Fruit fly (Drosophila melanogaster): ENCODE measurements around the gene CG5953.

Gene CG5953

DNA sequence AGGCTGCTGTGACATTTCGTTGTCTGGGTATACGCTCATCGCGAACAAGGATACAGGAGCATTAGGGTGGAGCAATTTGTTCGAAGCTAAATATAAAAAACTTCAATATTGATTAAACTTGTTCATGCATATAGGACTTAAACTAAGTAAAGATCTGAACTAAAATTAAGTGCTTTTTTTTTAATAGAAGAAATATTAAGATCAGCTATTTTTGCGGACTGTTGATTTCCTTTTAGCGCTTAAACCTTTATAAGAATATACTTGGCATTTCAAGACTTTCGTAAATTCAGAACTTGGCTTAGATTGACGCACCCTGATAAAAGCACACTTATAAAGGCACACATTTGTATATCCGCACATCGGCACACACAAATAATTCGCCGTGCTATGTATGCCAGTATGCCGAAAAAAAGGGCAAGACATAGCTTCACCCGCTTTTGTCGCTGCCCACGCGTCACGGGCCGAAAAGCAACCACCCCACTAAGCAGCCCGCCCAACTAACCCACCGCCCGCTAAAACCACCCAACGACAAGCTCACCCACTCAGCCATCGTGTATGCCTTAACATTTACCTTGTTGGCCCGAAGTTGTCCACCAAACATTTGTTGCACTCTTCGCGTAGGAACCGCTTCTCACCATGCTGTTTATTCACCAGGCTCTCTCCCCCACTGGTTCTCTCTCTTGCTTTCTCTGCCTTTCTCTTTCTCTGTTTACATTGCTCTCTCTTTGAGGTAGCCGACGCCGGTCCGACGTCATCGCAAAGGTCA, 15.2 kb upstream of the CG5953 start (continued):
- TF ChIP-seq Vsx1 (GFP tag; optimal IDR thresholded peaks at IDR 0.05) = peak; percentile 7
- TF ChIP-seq sens (GFP tag) = peak; percentile 72
- no peak for TF ChIP-seq CG18476 (GFP tag; optimal IDR thresholded peaks at IDR 0.05)
- no peak for TF ChIP-seq ssp (GFP tag; IDR thresholded peaks at IDR 0.05)
- TF ChIP-seq Elba2 (GFP tag; optimal IDR thresholded peaks at IDR 0.05) = no peak
- peak; percentile 68 for TF ChIP-seq CG14014 (GFP tag; IDR thresholded peaks at IDR 0.05)
- peak; percentile 59 for TF ChIP-seq row (GFP tag; IDR thresholded peaks at IDR 0.05)
- TF ChIP-seq CG9609 (GFP tag; optimal IDR thresholded peaks at IDR 0.05) = peak; percentile 14
- TF ChIP-seq CG18619 (GFP tag; optimal IDR thresholded peaks at IDR 0.05) = peak; percentile 66
- peak; percentile 38 for TF ChIP-seq CG4328 (GFP tag; optimal IDR thresholded peaks at IDR 0.05)
- TF ChIP-seq Asciz (GFP tag; optimal IDR thresholded peaks at IDR 0.05) = peak; percentile 1
- peak; percentile 32 for TF ChIP-seq CG31365 (tag; optimal IDR thresholded peaks at IDR 0.05)
- peak; percentile 25 for TF ChIP-seq tap (tag; optimal IDR thresholded peaks at IDR 0.05)
- no peak for TF ChIP-seq CG10462 (GFP tag; optimal IDR thresholded peaks at IDR 0.05)
- peak; percentile 57 for TF ChIP-seq lilli (GFP tag; optimal IDR thresholded peaks at IDR 0.05)
- no peak for TF ChIP-seq CG31388 (GFP tag; optimal IDR thresholded peaks at IDR 0.05)
- TF ChIP-seq chinmo (GFP tag; IDR thresholded peaks at IDR 0.05; ENCODE audit: partially characterized antibody) = no peak
- TF ChIP-seq CG3726 (GFP tag; IDR thresholded peaks at IDR 0.05) = 0 out of 3 replicates have a peak, but pooled peaks have one; percentile 18
- 0 out of 2 replicates have a peak, but pooled peaks have one; percentile 37 for TF ChIP-seq sob (GFP tag; IDR thresholded peaks at IDR 0.05)
- no peak for TF ChIP-seq her (GFP tag; optimal IDR thresholded peaks at IDR 0.05)
- peak; percentile 36; the same call in 1 of the 2 replicates for TF ChIP-seq lmd (GFP tag; IDR thresholded peaks at IDR 0.05)
- TF ChIP-seq CG4820 (GFP tag; optimal IDR thresholded peaks at IDR 0.05) = no peak
- TF ChIP-seq Poxn (GFP tag; IDR thresholded peaks at IDR 0.05) = 0 out of 2 replicates have a peak, but pooled peaks have one; percentile 41
- TF ChIP-seq tx (GFP tag; optimal IDR thresholded peaks at IDR 0.05) = peak; percentile 23
- no peak for TF ChIP-seq dmrt11E (tag; optimal IDR thresholded peaks at IDR 0.05)
- peak; percentile 1 for TF ChIP-seq gcm (GFP tag; optimal IDR thresholded peaks at IDR 0.05)
- TF ChIP-seq al (GFP tag; IDR thresholded peaks at IDR 0.05) = 0 out of 2 replicates have a peak, but pooled peaks have one; percentile 20
- no peak for TF ChIP-seq jumu (GFP tag; optimal IDR thresholded peaks at IDR 0.05)
- no peak for TF ChIP-seq Bgb (GFP tag; IDR thresholded peaks at IDR 0.05; ENCODE audit: partially characterized antibody)
- peak; percentile 67 for TF ChIP-seq schlank (tag; optimal IDR thresholded peaks at IDR 0.05)
- TF ChIP-seq zfh2 (GFP tag; optimal IDR thresholded peaks at IDR 0.05) = peak; percentile 48
- TF ChIP-seq scrt (GFP tag; optimal IDR thresholded peaks at IDR 0.05) = peak; percentile 81
- peak; percentile 53 for TF ChIP-seq CG10431 (GFP tag; optimal IDR thresholded peaks at IDR 0.05)
- TF ChIP-seq cwo (GFP tag; optimal IDR thresholded peaks at IDR 0.05) = peak; percentile 81
- peak; percentile 6 for TF ChIP-seq mirr (GFP tag; optimal IDR thresholded peaks at IDR 0.05)
- TF ChIP-seq CG12659 (GFP tag; optimal IDR thresholded peaks at IDR 0.05) = peak; percentile 62
- TF ChIP-seq z (GFP tag; IDR thresholded peaks at IDR 0.05) = peak; percentile 43; the same call in 2 of the 3 replicates
- no peak for TF ChIP-seq CG11398 (GFP tag; optimal IDR thresholded peaks at IDR 0.05)
- peak; percentile 47 for TF ChIP-seq CG12299 (tag; optimal IDR thresholded peaks at IDR 0.05)
- 0 out of 3 replicates have a peak, but pooled peaks have one; percentile 36 for TF ChIP-seq CG7357 (GFP tag; IDR thresholded peaks at IDR 0.05)
- 0 out of 2 replicates have a peak, but pooled peaks have one; percentile 23 for TF ChIP-seq cas (GFP tag; IDR thresholded peaks at IDR 0.05)
- peak; percentile 60 for TF ChIP-seq D19B (GFP tag; optimal IDR thresholded peaks at IDR 0.05)
- TF ChIP-seq Atf6 (GFP tag; IDR thresholded peaks at IDR 0.05) = peak; percentile 74
- TF ChIP-seq CG12071 (GFP tag; optimal IDR thresholded peaks at IDR 0.05) = peak; percentile 29
- TF ChIP-seq CG6854 (GFP tag; optimal IDR thresholded peaks at IDR 0.05) = peak; percentile 69
- TF ChIP-seq sc (optimal IDR thresholded peaks at IDR 0.05) = no peak
- TF ChIP-seq sc (GFP tag; optimal IDR thresholded peaks at IDR 0.05) = no peak
- TF ChIP-seq CG4854 (GFP tag; optimal IDR thresholded peaks at IDR 0.05) = no peak
- peak; percentile 22 for TF ChIP-seq Blimp-1 (GFP tag; optimal IDR thresholded peaks at IDR 0.05)
